Fruit fly (Drosophila melanogaster) whole organism, wandering third instar larva: Measurements from ENCODE around the gene poe.
A peak's percentile ranks its signal among the peaks of the same experiment; 100 is the strongest.

Source experiments
- Abd-B ChIP-seq: fragments of >200 bp; optimal IDR thresholded peaks from 2 replicates; lab custom pipeline; 2017; ENCODE audit warnings: missing biosample characterization, missing genetic modification characterization
- CG32264 ChIP-seq: fragments of 200-800 bp; sonication (Bioruptor generic); optimal IDR thresholded peaks from 2 replicates; lab custom pipeline; 2016; ENCODE audit warnings: missing biosample characterization, missing genetic modification characterization
- CG9705 ChIP-seq: fragments of 200-800 bp; sonication (Bioruptor generic); optimal IDR thresholded peaks from 2 replicates; lab custom pipeline; 2018; ENCODE audit warnings: missing biosample characterization, mild to moderate bottlenecking, missing genetic modification characterization
- CrebA ChIP-seq: fragments of 200-800 bp; sonication (Bioruptor generic); optimal IDR thresholded peaks from 2 replicates; lab custom pipeline; 2016; ENCODE audit warnings: missing biosample characterization, mild to moderate bottlenecking, missing genetic modification characterization, borderline replicate concordance
- Dfd ChIP-seq: fragments of >200 bp; optimal IDR thresholded peaks from 2 replicates; lab custom pipeline; 2017; ENCODE audit warnings: missing biosample characterization, missing genetic modification characterization
- HLH106 ChIP-seq: fragments of 200-800 bp; optimal IDR thresholded peaks from 3 replicates; lab custom pipeline; 2019; ENCODE audit warnings: missing biosample characterization, mild to moderate bottlenecking, missing genetic modification characterization, moderate library complexity
- Hnf4 ChIP-seq: fragments of 200-800 bp; sonication (Bioruptor generic); optimal IDR thresholded peaks from 2 replicates; lab custom pipeline; 2016; ENCODE audit warnings: missing biosample characterization, mild to moderate bottlenecking, missing genetic modification characterization
- Hr83 ChIP-seq: fragments of 200-300 bp; sonication (Bioruptor generic); optimal IDR thresholded peaks from 2 replicates; lab custom pipeline; 2016; ENCODE audit warnings: missing biosample characterization, mild to moderate bottlenecking, missing genetic modification characterization, moderate library complexity; ENCODE audit not compliant: poor library complexity, severe bottlenecking
- Jra ChIP-seq: sonication (Bioruptor generic); optimal IDR thresholded peaks from 2 replicates; lab custom pipeline; 2016; ENCODE audit warnings: missing biosample characterization, missing genetic modification characterization
- Myc ChIP-seq: fragments of >200 bp; optimal IDR thresholded peaks from 2 replicates; lab custom pipeline; 2017
- N ChIP-seq: fragments of >200 bp; optimal IDR thresholded peaks from 2 replicates; lab custom pipeline; 2018; ENCODE audit warnings: missing biosample characterization, missing external identifiers, missing genetic modification characterization
- OdsH ChIP-seq: fragments of 200-800 bp; sonication (Bioruptor generic); optimal IDR thresholded peaks from 2 replicates; lab custom pipeline; 2016; ENCODE audit warnings: missing biosample characterization, mild to moderate bottlenecking, missing genetic modification characterization
- Rel ChIP-seq, 2 experiments: fragments of 200-800 bp; sonication (Bioruptor generic) in 1 of 2; optimal IDR thresholded peaks; 2 replicates in 1 of 2; 3 replicates in 1 of 2; lab custom pipeline; 2016 to 2019; ENCODE audit warnings: mild to moderate bottlenecking in 2 of 2, missing biosample characterization in 2 of 2, missing genetic modification characterization in 2 of 2, moderate library complexity in 1 of 2
- Sp1 ChIP-seq: fragments of 200-800 bp; sonication (Bioruptor generic); optimal IDR thresholded peaks from 3 replicates; lab custom pipeline; 2019; ENCODE audit warnings: missing biosample characterization, mild to moderate bottlenecking, missing genetic modification characterization, moderate library complexity
- Vsx2 ChIP-seq: fragments of 200-300, 225-300 bp; sonication (Bioruptor generic); optimal IDR thresholded peaks from 2 replicates; lab custom pipeline; 2018; ENCODE audit warnings: missing biosample characterization, missing genetic modification characterization; ENCODE audit not compliant: partially characterized antibody
- br ChIP-seq: fragments of 200-800 bp; sonication (Bioruptor generic); optimal IDR thresholded peaks from 2 replicates; lab custom pipeline; 2016; ENCODE audit warnings: missing biosample characterization, missing genetic modification characterization
- brk ChIP-seq: fragments of 200-800 bp; sonication (Bioruptor generic); optimal IDR thresholded peaks from 2 replicates; lab custom pipeline; 2016; ENCODE audit warnings: missing biosample characterization, mild to moderate bottlenecking, missing genetic modification characterization
- dl ChIP-seq, 2 experiments: fragments of 175-275, 200-275 bp in 1 of 2; fragments of 200-275 bp in 1 of 2; sonication (Bioruptor generic); optimal IDR thresholded peaks; lab custom pipeline; 2018; ENCODE audit warnings: mild to moderate bottlenecking in 2 of 2, missing biosample characterization in 2 of 2, missing genetic modification characterization in 2 of 2, moderate library complexity in 2 of 2; ENCODE audit not compliant: partially characterized antibody in 2 of 2, insufficient read depth in 1 of 2
- dmrt93B ChIP-seq: fragments of 200-800 bp; sonication (Bioruptor generic); optimal IDR thresholded peaks from 2 replicates; lab custom pipeline; 2018; ENCODE audit warnings: missing biosample characterization, mild to moderate bottlenecking, missing genetic modification characterization
- ey ChIP-seq: fragments of 200-800 bp; sonication (Bioruptor generic); optimal IDR thresholded peaks from 2 replicates; lab custom pipeline; 2016; ENCODE audit warnings: missing biosample characterization, missing genetic modification characterization
- foxo ChIP-seq, 2 experiments: fragments of 200-800 bp; sonication (Bioruptor generic); optimal IDR thresholded peaks; 2 replicates in 1 of 2; 3 replicates in 1 of 2; lab custom pipeline; 2016 to 2017; ENCODE audit warnings: missing biosample characterization in 2 of 2, missing genetic modification characterization in 2 of 2
- fru ChIP-seq: fragments of 200-800 bp; sonication (Bioruptor generic); optimal IDR thresholded peaks from 3 replicates; lab custom pipeline; 2016; ENCODE audit warnings: missing biosample characterization, mild to moderate bottlenecking, missing genetic modification characterization
- h ChIP-seq: fragments of 200-800 bp; sonication (Bioruptor generic); optimal IDR thresholded peaks from 3 replicates; lab custom pipeline; 2016; ENCODE audit warnings: missing biosample characterization, mild to moderate bottlenecking, missing genetic modification characterization
- jim ChIP-seq: fragments of 175-275, 200-325 bp; sonication (Bioruptor generic); optimal IDR thresholded peaks from 2 replicates; lab custom pipeline; 2016; ENCODE audit warnings: missing biosample characterization, mild to moderate bottlenecking, missing genetic modification characterization
- psq ChIP-seq: fragments of 200-800 bp; sonication (Bioruptor generic); optimal IDR thresholded peaks from 3 replicates; lab custom pipeline; 2017; ENCODE audit warnings: missing biosample characterization, mild to moderate bottlenecking, missing genetic modification characterization, moderate library complexity
- sage ChIP-seq: fragments of 200-800 bp; sonication (Bioruptor generic); optimal IDR thresholded peaks from 2 replicates; lab custom pipeline; 2016; ENCODE audit warnings: missing biosample characterization, mild to moderate bottlenecking, missing genetic modification characterization
- usp ChIP-seq: fragments of >200 bp; optimal IDR thresholded peaks from 2 replicates; lab custom pipeline; 2017; ENCODE audit warnings: missing biosample characterization, missing genetic modification characterization
- woc ChIP-seq: sonication (Bioruptor generic); optimal IDR thresholded peaks from 2 replicates; lab custom pipeline; 2016; ENCODE audit warnings: missing biosample characterization, mild to moderate bottlenecking, missing genetic modification characterization

Gene poe

dm6 chr2L:8100489-8101352, 29.3 kb upstream of the poe start:
- TF ChIP-seq h (GFP tag; lab: Kevin White, UChicago): peak; percentile 69
- TF ChIP-seq Dfd (GFP tag; lab: Kevin White, UChicago): no peak
- no peak for TF ChIP-seq Rel (GFP tag; optimal IDR thresholded peaks at IDR 0.05; lab: Kevin White, UChicago)
- peak; percentile 47 for TF ChIP-seq Rel (tag; optimal IDR thresholded peaks at IDR 0.05; lab: Kevin White, UChicago)
- TF ChIP-seq OdsH (GFP tag; lab: Kevin White, UChicago): peak; percentile 19
- no peak for TF ChIP-seq CG32264 (GFP tag; lab: Kevin White, UChicago)
- peak; percentile 28 for TF ChIP-seq brk (GFP tag; lab: Kevin White, UChicago)
- peak; percentile 33 for TF ChIP-seq Jra (GFP tag; lab: Kevin White, UChicago)
- no peak for TF ChIP-seq Myc (lab: Kevin White, UChicago)
- TF ChIP-seq N: no peak
- TF ChIP-seq foxo (GFP tag; optimal IDR thresholded peaks at IDR 0.05; lab: Kevin White, UChicago): peak in 1 of 2 experiments; percentile 2
- peak; percentile 56 for TF ChIP-seq HLH106 (tag; lab: Kevin White, UChicago)
- peak; percentile 35 for TF ChIP-seq Sp1 (GFP tag; lab: Kevin White, UChicago)
- peak; percentile 14 for TF ChIP-seq dmrt93B (GFP tag; lab: Kevin White, UChicago)
- peak; percentile 27 for TF ChIP-seq br (GFP tag; lab: Kevin White, UChicago)
- TF ChIP-seq fru (GFP tag; lab: Kevin White, UChicago): peak; percentile 28
- TF ChIP-seq Hnf4 (GFP tag; lab: Kevin White, UChicago): peak; percentile 21
- peak; percentile 27 for TF ChIP-seq sage (GFP tag; lab: Kevin White, UChicago)

DNA sequence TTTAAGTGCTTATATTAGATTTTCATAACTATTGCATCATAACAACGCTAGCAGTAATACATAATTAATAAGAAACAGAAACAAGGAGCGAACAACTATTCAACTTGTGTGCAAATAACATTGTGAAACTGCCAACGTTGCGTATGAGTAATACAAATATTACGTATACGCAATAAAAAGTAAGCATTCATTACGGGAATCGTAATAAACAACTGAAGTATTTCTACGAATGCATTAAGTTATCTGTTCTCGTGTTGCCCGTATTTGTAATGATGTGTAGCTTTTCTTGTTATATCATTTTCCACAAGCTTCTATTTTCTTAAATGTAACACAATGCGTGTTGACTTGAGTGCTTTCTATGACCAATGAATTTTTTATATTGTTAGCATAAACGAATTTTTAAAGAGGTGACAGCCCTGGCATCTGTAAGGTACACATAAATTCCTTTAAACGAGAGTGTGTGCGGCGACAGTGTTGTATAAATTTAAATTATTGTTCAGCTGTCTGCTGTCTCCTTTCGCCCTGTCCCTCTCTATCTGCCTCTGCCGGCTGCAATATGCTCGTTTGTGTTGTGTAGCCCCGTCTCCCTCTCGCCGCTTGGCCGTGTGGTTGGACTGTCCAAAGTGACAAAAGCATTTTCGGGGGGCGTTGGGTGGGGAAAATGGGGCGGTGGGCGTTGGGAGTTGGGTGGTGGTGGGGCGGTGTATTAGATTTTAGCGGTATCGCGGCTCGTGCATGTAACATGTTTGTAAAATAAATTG, 28.4 kb upstream of the poe start:
- TF ChIP-seq fru (GFP tag; lab: Kevin White, UChicago) (peak; percentile 9), HLH106 (tag; lab: Kevin White, UChicago) (no peak), Rel (GFP tag; optimal IDR thresholded peaks at IDR 0.05; lab: Kevin White, UChicago) (no peak), Rel (tag; optimal IDR thresholded peaks at IDR 0.05; lab: Kevin White, UChicago) (peak; percentile 66), ey (no peak)

DNA sequence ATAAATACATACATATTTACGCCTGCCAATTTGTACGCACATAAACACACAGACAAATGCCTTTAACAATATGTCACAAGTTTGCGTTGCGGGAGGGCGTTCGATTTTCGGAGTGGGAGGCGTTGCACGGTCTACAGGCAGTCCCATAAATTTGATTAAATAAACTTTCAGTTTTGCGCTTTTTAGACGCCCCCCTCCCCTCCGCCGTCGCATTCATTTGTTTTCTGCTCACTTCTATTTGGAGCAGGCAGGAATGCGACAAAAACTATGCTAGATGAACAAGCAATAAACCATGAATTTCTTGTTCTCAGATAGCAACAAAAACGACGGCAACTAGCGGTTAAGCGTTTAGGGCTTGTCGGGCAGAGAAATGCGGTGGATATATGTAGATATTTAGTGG, 27.6 kb upstream of the poe start:
- TF ChIP-seq usp (GFP tag; lab: Kevin White, UChicago): no peak
- no peak for TF ChIP-seq jim (GFP tag; lab: Kevin White, UChicago)
- TF ChIP-seq Dfd (GFP tag; lab: Kevin White, UChicago): no peak
- TF ChIP-seq Rel (GFP tag; optimal IDR thresholded peaks at IDR 0.05; lab: Kevin White, UChicago): no peak
- TF ChIP-seq Rel (tag; optimal IDR thresholded peaks at IDR 0.05; lab: Kevin White, UChicago): no peak
- no peak for TF ChIP-seq sage (GFP tag; lab: Kevin White, UChicago)
- no peak for TF ChIP-seq N

dm6 chr2L:8097964-8098945, 26.8 kb upstream of the poe start:
- TF ChIP-seq OdsH (GFP tag; lab: Kevin White, UChicago): no peak
- TF ChIP-seq fru (GFP tag; lab: Kevin White, UChicago): peak; percentile 6
- no peak for TF ChIP-seq Rel (GFP tag; optimal IDR thresholded peaks at IDR 0.05; lab: Kevin White, UChicago)
- TF ChIP-seq Rel (tag; optimal IDR thresholded peaks at IDR 0.05; lab: Kevin White, UChicago): peak; percentile 67

- peak in 1 of 2 experiments; percentile 7 for TF ChIP-seq foxo (GFP tag; optimal IDR thresholded peaks at IDR 0.05; lab: Kevin White, UChicago)
- no peak for TF ChIP-seq Vsx2 (GFP tag; lab: Kevin White, UChicago)
- peak; percentile 11 for TF ChIP-seq OdsH (GFP tag; lab: Kevin White, UChicago)
- TF ChIP-seq h (GFP tag; lab: Kevin White, UChicago): peak; percentile 54
- no peak for TF ChIP-seq Rel (GFP tag; optimal IDR thresholded peaks at IDR 0.05; lab: Kevin White, UChicago)
- TF ChIP-seq Rel (tag; optimal IDR thresholded peaks at IDR 0.05; lab: Kevin White, UChicago): peak; percentile 42
Observed at dm6 chr2L:8097461-8097860, 26.0 kb upstream of the poe start.

dm6 chr2L:8095176-8095575, 23.8 kb upstream of the poe start:
- TF ChIP-seq Abd-B (GFP tag; lab: Kevin White, UChicago): no peak
- no peak for TF ChIP-seq Hr83
- no peak for TF ChIP-seq dmrt93B (GFP tag; lab: Kevin White, UChicago)
- TF ChIP-seq Rel (GFP tag; optimal IDR thresholded peaks at IDR 0.05; lab: Kevin White, UChicago): no peak
- peak; percentile 81 for TF ChIP-seq Rel (tag; optimal IDR thresholded peaks at IDR 0.05; lab: Kevin White, UChicago)
- peak; percentile 21 for TF ChIP-seq sage (GFP tag; lab: Kevin White, UChicago)
- TF ChIP-seq CG32264 (GFP tag; lab: Kevin White, UChicago): peak; percentile 10
- no peak for TF ChIP-seq dl (GFP tag; optimal IDR thresholded peaks at IDR 0.05; lab: Kevin White, UChicago; ENCODE audit: insufficient read depth in 1 of 2, partially characterized antibody in 2 of 2)
- no peak for TF ChIP-seq br (GFP tag; lab: Kevin White, UChicago)
- peak; percentile 88 for TF ChIP-seq CrebA (GFP tag; lab: Kevin White, UChicago)
- TF ChIP-seq jim (GFP tag; lab: Kevin White, UChicago): no peak
- TF ChIP-seq usp (GFP tag; lab: Kevin White, UChicago): no peak
- no peak for TF ChIP-seq Dfd (GFP tag; lab: Kevin White, UChicago)
- TF ChIP-seq OdsH (GFP tag; lab: Kevin White, UChicago): no peak
- no peak for TF ChIP-seq psq (GFP tag; lab: Kevin White, UChicago)
- peak; percentile 57 for TF ChIP-seq Hnf4 (GFP tag; lab: Kevin White, UChicago)
- TF ChIP-seq CG9705 (GFP tag; lab: Kevin White, UChicago): no peak
- no peak for TF ChIP-seq woc (GFP tag; lab: Kevin White, UChicago)
